Fruit fly (Drosophila melanogaster) whole organism, embryonic: ENCODE measurements around the gene BtbVII.

ENCODE experiments used
- Antp ChIP-seq: fragments of 200-800 bp; sonication (Bioruptor generic); optimal IDR thresholded peaks from 3 replicates; lab custom pipeline; 2016; ENCODE audit warnings: missing biosample characterization, missing genetic modification characterization
- CG10267 ChIP-seq: fragments of 200-800 bp; sonication (Bioruptor generic); optimal IDR thresholded peaks from 2 replicates; lab custom pipeline; 2018; ENCODE audit warnings: missing biosample characterization, mild to moderate bottlenecking, missing genetic modification characterization, moderate library complexity
- CG10565 ChIP-seq: fragments of 200-800 bp; sonication (Bioruptor generic); optimal IDR thresholded peaks from 3 replicates; lab custom pipeline; 2016; ENCODE audit warnings: missing biosample characterization, mild to moderate bottlenecking, missing genetic modification characterization
- CG11085 ChIP-seq: fragments of 200-800 bp; sonication (Bioruptor generic); IDR thresholded peaks from 2 replicates; pipeline ENCODE4 v1.3.6; 2022; ENCODE audit warnings: missing biosample characterization, missing genetic modification characterization
- CG13123 ChIP-seq: fragments of 200-800 bp; sonication (Bioruptor generic); optimal IDR thresholded peaks from 2 replicates; lab custom pipeline; 2016; ENCODE audit warnings: missing biosample characterization, missing genetic modification characterization
- CG14667 ChIP-seq: fragments of 200-800 bp; sonication (Bioruptor generic); IDR thresholded peaks from 2 replicates; pipeline ENCODE4 v1.3.6; 2022; ENCODE audit warnings: missing biosample characterization, missing genetic modification characterization
- CG17829 ChIP-seq: fragments of 200-800 bp; optimal IDR thresholded peaks from 2 replicates; lab custom pipeline; 2019; ENCODE audit warnings: missing biosample characterization, mild to moderate bottlenecking, missing genetic modification characterization, moderate library complexity
- CG2116 ChIP-seq: fragments of 200-800 bp; sonication (Bioruptor generic); optimal IDR thresholded peaks from 3 replicates; lab custom pipeline; 2018; ENCODE audit warnings: missing biosample characterization, mild to moderate bottlenecking, missing genetic modification characterization
- CG2129 ChIP-seq: fragments of 200-800 bp; sonication (Bioruptor generic); IDR thresholded peaks from 2 replicates; pipeline ENCODE4 v1.3.6; 2022; ENCODE audit warnings: missing biosample characterization, missing genetic modification characterization; ENCODE audit not compliant: partially characterized antibody
- CG2889 ChIP-seq: fragments of 200-800 bp; sonication (Bioruptor generic); IDR thresholded peaks from 3 replicates; pipeline ENCODE4 v1.3.6; 2022; ENCODE audit warnings: missing biosample characterization, missing genetic modification characterization
- CG31441 ChIP-seq: fragments of 200-800 bp; sonication (Bioruptor generic); IDR thresholded peaks from 2 replicates; pipeline ENCODE4 v1.3.6; 2022; ENCODE audit warnings: missing biosample characterization, missing genetic modification characterization
- CG3281 ChIP-seq: fragments of 200-800 bp; sonication (Bioruptor generic); optimal IDR thresholded peaks from 3 replicates; lab custom pipeline; 2017; ENCODE audit warnings: missing biosample characterization, mild to moderate bottlenecking, missing genetic modification characterization
- CG4282 ChIP-seq: fragments of 200-800 bp; sonication (Bioruptor generic); optimal IDR thresholded peaks from 2 replicates; lab custom pipeline; 2016; ENCODE audit warnings: missing biosample characterization, missing genetic modification characterization
- CG4404 ChIP-seq: fragments of 200-800 bp; sonication (Bioruptor generic); IDR thresholded peaks from 2 replicates; pipeline ENCODE4 v1.3.6; 2022; ENCODE audit warnings: missing biosample characterization, missing genetic modification characterization
- CG5180 ChIP-seq: fragments of 200-800 bp; sonication (Bioruptor generic); optimal IDR thresholded peaks from 3 replicates; lab custom pipeline; 2017; ENCODE audit warnings: missing biosample characterization, missing genetic modification characterization, mild to moderate bottlenecking, moderate library complexity, missing genetic modification reagents
- CG6254 ChIP-seq: fragments of 200-800 bp; sonication (Bioruptor generic); optimal IDR thresholded peaks from 3 replicates; lab custom pipeline; 2017; ENCODE audit warnings: mild to moderate bottlenecking, missing biosample characterization, missing genetic modification reagents, missing genetic modification characterization
- CG6689 ChIP-seq: fragments of 200-800 bp; sonication (Bioruptor generic); IDR thresholded peaks from 2 replicates; pipeline ENCODE4 v1.3.6; 2022; ENCODE audit warnings: missing biosample characterization, missing genetic modification characterization
- CG6765 ChIP-seq: fragments of 200-800 bp; sonication (Bioruptor generic); optimal IDR thresholded peaks from 3 replicates; lab custom pipeline; 2017; ENCODE audit warnings: missing biosample characterization, mild to moderate bottlenecking, missing genetic modification characterization
- CG7928 ChIP-seq: fragments of 200-800 bp; sonication (Bioruptor generic); optimal IDR thresholded peaks from 2 replicates; lab custom pipeline; 2017; ENCODE audit warnings: missing biosample characterization, mild to moderate bottlenecking, missing genetic modification characterization
- CHES-1-like ChIP-seq: fragments of 200-800 bp; sonication (Bioruptor generic); optimal IDR thresholded peaks from 2 replicates; lab custom pipeline; 2016; ENCODE audit warnings: missing biosample characterization, missing genetic modification characterization
- Dbx ChIP-seq: fragments of 200-800 bp; sonication (Bioruptor generic); IDR thresholded peaks from 3 replicates; pipeline ENCODE4 v1.3.6; 2022; ENCODE audit warnings: missing biosample characterization, missing genetic modification characterization
- Doc2 ChIP-seq: fragments of 200-800 bp; sonication (Bioruptor generic); IDR thresholded peaks from 2 replicates; pipeline ENCODE4 v1.3.6; 2022; ENCODE audit warnings: missing biosample characterization, missing genetic modification characterization
- Doc3 ChIP-seq: fragments of 200-800 bp; sonication (Bioruptor generic); IDR thresholded peaks from 3 replicates; pipeline ENCODE4 v1.3.6; 2022; ENCODE audit warnings: missing biosample characterization, missing genetic modification characterization; ENCODE audit not compliant: partially characterized antibody
- Elba2 ChIP-seq: fragments of 200-800 bp; sonication (Bioruptor generic); optimal IDR thresholded peaks from 3 replicates; lab custom pipeline; 2016; ENCODE audit warnings: missing biosample characterization, missing genetic modification characterization
- H15 ChIP-seq: fragments of 200-800 bp; sonication (Bioruptor generic); IDR thresholded peaks from 3 replicates; pipeline ENCODE4 v1.3.6; 2022; ENCODE audit warnings: missing biosample characterization, missing genetic modification characterization
- Hmx ChIP-seq: fragments of 200-800 bp; sonication (Bioruptor generic); optimal IDR thresholded peaks from 2 replicates; lab custom pipeline; 2016; ENCODE audit warnings: missing biosample characterization, missing genetic modification characterization
- Hr51 ChIP-seq, 2 experiments: fragments of 200-800 bp; sonication (Bioruptor generic); optimal IDR thresholded peaks; 2 replicates in 1 of 2; 3 replicates in 1 of 2; lab custom pipeline; 2016 to 2018; ENCODE audit warnings: missing biosample characterization in 2 of 2, missing genetic modification characterization in 2 of 2, mild to moderate bottlenecking in 1 of 2, moderate library complexity in 1 of 2
- Hr78 ChIP-seq, 2 experiments: fragments of 200-800 bp in 1 of 2; fragments of >200 bp in 1 of 2; sonication (Bioruptor generic) in 1 of 2; optimal IDR thresholded peaks; 2 replicates each; lab custom pipeline; 2017 to 2019; ENCODE audit warnings: missing biosample characterization in 2 of 2, missing genetic modification characterization in 2 of 2, mild to moderate bottlenecking in 1 of 2, moderate library complexity in 1 of 2
- Myb ChIP-seq: fragments of 200-800 bp; sonication (Bioruptor generic); optimal IDR thresholded peaks from 2 replicates; lab custom pipeline; 2016; ENCODE audit warnings: missing biosample characterization, missing genetic modification characterization
- NfI ChIP-seq: fragments of 200-800 bp; sonication (Bioruptor generic); optimal IDR thresholded peaks from 3 replicates; lab custom pipeline; 2018; ENCODE audit warnings: missing biosample characterization, mild to moderate bottlenecking, missing genetic modification characterization, moderate library complexity
- Oaz ChIP-seq: fragments of 200-800 bp; sonication (Bioruptor generic); IDR thresholded peaks from 2 replicates; pipeline ENCODE4 v1.3.6; 2022; ENCODE audit warnings: missing biosample characterization, missing genetic modification characterization
- Sox100B ChIP-seq: fragments of 200-800 bp; sonication (Bioruptor generic); optimal IDR thresholded peaks from 3 replicates; lab custom pipeline; 2018; ENCODE audit warnings: missing biosample characterization, mild to moderate bottlenecking, missing genetic modification characterization
- Sry-β ChIP-seq: fragments of 200-800 bp; sonication (Bioruptor generic); optimal IDR thresholded peaks from 2 replicates; lab custom pipeline; 2018; ENCODE audit warnings: missing biosample characterization, mild to moderate bottlenecking, missing genetic modification characterization, moderate library complexity
- Trl ChIP-seq, 3 experiments: fragments of >200 bp in 2 of 3; fragments of 200-800 bp in 1 of 3; sonication (Bioruptor generic) in 1 of 3; optimal IDR thresholded peaks; 2 replicates in 1 of 3; 3 replicates in 2 of 3; lab custom pipeline; 2016 to 2017; ENCODE audit warnings: missing biosample characterization in 1 of 3, missing genetic modification characterization in 1 of 3
- amos ChIP-seq: fragments of 200-800 bp; sonication (Bioruptor generic); IDR thresholded peaks from 2 replicates; pipeline ENCODE4 v1.3.6; 2022; ENCODE audit warnings: missing biosample characterization, missing genetic modification characterization; ENCODE audit not compliant: partially characterized antibody
- az2 ChIP-seq: fragments of 200-800 bp; sonication (Bioruptor generic); optimal IDR thresholded peaks from 3 replicates; lab custom pipeline; 2016; ENCODE audit warnings: missing biosample characterization, missing genetic modification characterization
- cas ChIP-seq: fragments of 200-800 bp; sonication (Bioruptor generic); IDR thresholded peaks from 2 replicates; pipeline ENCODE4 v1.3.6; 2022; ENCODE audit warnings: missing biosample characterization, missing genetic modification characterization
- dmrt99B ChIP-seq: fragments of 200-800 bp; sonication (Bioruptor generic); optimal IDR thresholded peaks from 2 replicates; lab custom pipeline; 2018; ENCODE audit warnings: missing biosample characterization, mild to moderate bottlenecking, missing genetic modification characterization, moderate library complexity
- emc ChIP-seq: fragments of 200-800 bp; sonication (Bioruptor generic); optimal IDR thresholded peaks from 2 replicates; lab custom pipeline; 2016; ENCODE audit warnings: missing biosample characterization, missing genetic modification characterization
- gcm ChIP-seq: fragments of 200-800 bp; sonication (Bioruptor generic); optimal IDR thresholded peaks from 2 replicates; lab custom pipeline; 2019; ENCODE audit warnings: missing biosample characterization, mild to moderate bottlenecking, missing genetic modification characterization, moderate library complexity
- grn ChIP-seq: fragments of 200-800 bp; sonication (Bioruptor generic); optimal IDR thresholded peaks from 3 replicates; lab custom pipeline; 2017; ENCODE audit warnings: missing biosample characterization, missing genetic modification characterization
- hb ChIP-seq: fragments of 200-800 bp; sonication (Bioruptor generic); IDR thresholded peaks from 3 replicates; pipeline ENCODE4 v1.3.6; 2022; ENCODE audit warnings: missing biosample characterization, missing genetic modification characterization; ENCODE audit not compliant: partially characterized antibody
- klu ChIP-seq: fragments of 200-800 bp; sonication (Bioruptor generic); IDR thresholded peaks from 2 replicates; pipeline ENCODE4 v1.3.6; 2022; ENCODE audit warnings: missing biosample characterization, missing genetic modification characterization
- lola ChIP-seq, 3 experiments: fragments of >200 bp in 2 of 3; fragments of 200-800 bp in 1 of 3; sonication (Bioruptor generic) in 1 of 3; optimal IDR thresholded peaks; 2 replicates each; lab custom pipeline; 2017 to 2019; ENCODE audit warnings: missing biosample characterization in 3 of 3, missing genetic modification characterization in 3 of 3, mild to moderate bottlenecking in 1 of 3, moderate library complexity in 1 of 3
- nerfin-2 ChIP-seq: fragments of 200-800 bp; sonication (Bioruptor generic); IDR thresholded peaks from 2 replicates; pipeline ENCODE4 v1.3.6; 2022; ENCODE audit warnings: missing biosample characterization, missing genetic modification characterization; ENCODE audit not compliant: partially characterized antibody
- pb ChIP-seq: fragments of 200-800 bp; sonication (Bioruptor generic); optimal IDR thresholded peaks from 3 replicates; lab custom pipeline; 2016; ENCODE audit warnings: missing biosample characterization, missing genetic modification characterization
- ranshi ChIP-seq: fragments of 200-800 bp; sonication (Bioruptor generic); IDR thresholded peaks from 2 replicates; pipeline ENCODE4 v1.3.6; 2022; ENCODE audit warnings: missing biosample characterization, missing genetic modification characterization
- run ChIP-seq: fragments of 200-800 bp; sonication (Bioruptor generic); optimal IDR thresholded peaks from 3 replicates; lab custom pipeline; 2018; ENCODE audit warnings: missing biosample characterization, mild to moderate bottlenecking, missing genetic modification characterization
- slou ChIP-seq: fragments of 200-800 bp; sonication (Bioruptor generic); optimal IDR thresholded peaks from 3 replicates; lab custom pipeline; 2016; ENCODE audit warnings: missing biosample characterization, missing genetic modification characterization
- vnd ChIP-seq: fragments of 200-800 bp; sonication (Bioruptor generic); IDR thresholded peaks from 3 replicates; pipeline ENCODE4 v1.3.6; 2022; ENCODE audit warnings: missing biosample characterization, missing genetic modification characterization; ENCODE audit not compliant: partially characterized antibody

Gene BtbVII

dm6 chr3L:3179474-3179873, 31.0 kb downstream of the BtbVII start (continued):
- TF ChIP-seq az2 (peak; percentile 83), amos (GFP tag; lab: Robert Waterston, UW) (no peak), slou (GFP tag; lab: Kevin White, UChicago) (peak; percentile 32), lola (GFP tag; optimal IDR thresholded peaks at IDR 0.05; lab: Kevin White, UChicago) (peak in 1 of 3 experiments; percentile 80), pb (peak; percentile 68), CG2116 (peak; percentile 48), CG5180 (GFP tag; lab: Kevin White, UChicago) (no peak), Hr78 (GFP tag; optimal IDR thresholded peaks at IDR 0.05; lab: Kevin White, UChicago) (no peak), nerfin-2 (GFP tag; lab: Robert Waterston, UW) (no peak), Elba2 (GFP tag; lab: Kevin White, UChicago) (peak; percentile 30), ranshi (GFP tag; lab: Robert Waterston, UW) (peak; percentile 91), CG13123 (GFP tag; lab: Kevin White, UChicago) (no peak), CG4404 (GFP tag; lab: Robert Waterston, UW) (peak; percentile 74), CG6254 (GFP tag; lab: Kevin White, UChicago) (peak; percentile 88), CG7928 (peak; percentile 51), Trl (optimal IDR thresholded peaks at IDR 0.05; lab: Kevin White, UChicago) (no peak), Trl (GFP tag; optimal IDR thresholded peaks at IDR 0.05; lab: Kevin White, UChicago) (peak; percentile 89), CG17829 (tag; lab: Kevin White, UChicago) (peak; percentile 89), grn (GFP tag; lab: Kevin White, UChicago) (no peak), Dbx (GFP tag; lab: Robert Waterston, UW) (peak; percentile 84), CG31441 (GFP tag; lab: Robert Waterston, UW) (no peak), vnd (GFP tag; lab: Robert Waterston, UW) (no peak), Doc2 (GFP tag; lab: Robert Waterston, UW) (peak; percentile 75), CG4282 (no peak), CG2129 (GFP tag; lab: Robert Waterston, UW) (no peak), Hmx (GFP tag; lab: Kevin White, UChicago) (no peak), CG2889 (GFP tag; lab: Robert Waterston, UW) (peak; percentile 48; the same call in 1 of the 3 replicates), CG6765 (peak; percentile 84), Myb (GFP tag; lab: Kevin White, UChicago) (peak; percentile 48), CG6689 (peak; percentile 91), gcm (no peak), Hr51 (GFP tag; optimal IDR thresholded peaks at IDR 0.05; lab: Kevin White, UChicago) (peak; percentile 67 to 87), CHES-1-like (GFP tag; lab: Kevin White, UChicago) (peak; percentile 56), dmrt99B (tag; lab: Kevin White, UChicago) (no peak), Sox100B (GFP tag; lab: Kevin White, UChicago) (no peak), CG10565 (GFP tag; lab: Kevin White, UChicago) (peak; percentile 70), Doc3 (GFP tag; lab: Robert Waterston, UW) (no peak), CG3281 (GFP tag; lab: Kevin White, UChicago) (peak; percentile 93), H15 (GFP tag; lab: Robert Waterston, UW) (peak; percentile 89), CG14667 (GFP tag; lab: Robert Waterston, UW) (peak; percentile 75), NfI (peak; percentile 81), cas (peak; percentile 83), CG11085 (GFP tag; lab: Robert Waterston, UW) (peak; percentile 79), emc (GFP tag; lab: Kevin White, UChicago) (no peak), Sry-β (GFP tag; lab: Kevin White, UChicago) (no peak), klu (peak; percentile 62), run (tag; lab: Kevin White, UChicago) (peak; percentile 63), Oaz (GFP tag; lab: Robert Waterston, UW) (peak; percentile 67), CG10267 (tag; lab: Kevin White, UChicago) (peak; percentile 83), hb (GFP tag; lab: Robert Waterston, UW) (no peak), Antp (GFP tag; lab: Kevin White, UChicago) (peak; percentile 81)
